Worm (Caenorhabditis elegans): ENCODE results near the gene cyp-33C12.

Gene cyp-33C12

ce11 chrV:2191122-2191521 lies 13.1 kb downstream of the cyp-33C12 start, which contains the start of gene srbc-42:
Gene srbc-42, minus strand, starts transcription at chrV:2191222.
- TF ChIP-seq nhr-67 (tag; optimal IDR thresholded peaks at IDR 0.05): no peak
- no peak for TF ChIP-seq mdl-1 (tag; optimal IDR thresholded peaks at IDR 0.05)
- TF ChIP-seq hmg-11 (tag; optimal IDR thresholded peaks at IDR 0.05): no peak
- no peak for TF ChIP-seq unc-62 (GFP tag; optimal IDR thresholded peaks at IDR 0.05)
- TF ChIP-seq ceh-9 (tag; optimal IDR thresholded peaks at IDR 0.05): no peak

ce11 chrV:2190383-2190782 lies 13.8 kb downstream of the cyp-33C12 start:
- no peak for TF ChIP-seq eor-1 (tag; optimal IDR thresholded peaks at IDR 0.05)
- no peak for TF ChIP-seq lsy-12 (tag; optimal IDR thresholded peaks at IDR 0.05)
- TF ChIP-seq jun-1 (tag; optimal IDR thresholded peaks at IDR 0.05): no peak
- no peak for TF ChIP-seq ztf-4 (tag; optimal IDR thresholded peaks at IDR 0.05)
- no peak for TF ChIP-seq pha-4 (tag; optimal IDR thresholded peaks at IDR 0.05)
- TF ChIP-seq mml-1 (tag; optimal IDR thresholded peaks at IDR 0.05): no peak
- no peak for TF ChIP-seq nhr-77 (tag; optimal IDR thresholded peaks at IDR 0.05)
- TF ChIP-seq zag-1 (tag; optimal IDR thresholded peaks at IDR 0.05): no peak
- TF ChIP-seq sea-2 (GFP tag; optimal IDR thresholded peaks at IDR 0.05): no peak
- TF ChIP-seq elt-1 (tag; optimal IDR thresholded peaks at IDR 0.05): no peak
- no peak for TF ChIP-seq ceh-9 (tag; optimal IDR thresholded peaks at IDR 0.05)
- TF ChIP-seq lin-15B (tag; optimal IDR thresholded peaks at IDR 0.05): no peak
- no peak for TF ChIP-seq nhr-237 (tag; optimal IDR thresholded peaks at IDR 0.05)
- TF ChIP-seq unc-62 (GFP tag; optimal IDR thresholded peaks at IDR 0.05): no peak
- no peak for TF ChIP-seq nhr-67 (tag; optimal IDR thresholded peaks at IDR 0.05)

ce11 chrV:2187864-2188345 lies 16.3 kb downstream of the cyp-33C12 start, which contains the start of gene Y5H2B.3:
Gene Y5H2B.3, plus strand, starts transcription at chrV:2188295.
- TF ChIP-seq nfya-1 (tag; optimal IDR thresholded peaks at IDR 0.05; ENCODE audit: insufficient read depth) (peak; percentile 68), sea-2 (GFP tag; optimal IDR thresholded peaks at IDR 0.05) (no peak)

ce11 chrV:2185486-2185885 lies 18.7 kb downstream of the cyp-33C12 start:
- no peak for TF ChIP-seq R02D3.7 (tag; optimal IDR thresholded peaks at IDR 0.05)
- TF ChIP-seq elt-1 (tag; optimal IDR thresholded peaks at IDR 0.05): no peak
- TF ChIP-seq aly-2 (tag; optimal IDR thresholded peaks at IDR 0.05): no peak
- no peak for TF ChIP-seq ztf-11 (tag; optimal IDR thresholded peaks at IDR 0.05)
- no peak for TF ChIP-seq ama-1 (optimal IDR thresholded peaks at IDR 0.05)
- no peak for TF ChIP-seq pha-4 (tag; optimal IDR thresholded peaks at IDR 0.05)
- no peak for TF ChIP-seq zag-1 (tag; optimal IDR thresholded peaks at IDR 0.05)
- TF ChIP-seq nhr-77 (tag; optimal IDR thresholded peaks at IDR 0.05): no peak
- TF ChIP-seq nhr-23 (tag; optimal IDR thresholded peaks at IDR 0.05): no peak
- TF ChIP-seq egl-27 (tag; optimal IDR thresholded peaks at IDR 0.05): no peak
- TF ChIP-seq nhr-237 (tag; optimal IDR thresholded peaks at IDR 0.05): no peak
- TF ChIP-seq ceh-28 (tag; optimal IDR thresholded peaks at IDR 0.05): no peak
- TF ChIP-seq nhr-12 (tag; optimal IDR thresholded peaks at IDR 0.05): no peak
- no peak for TF ChIP-seq daf-12 (tag; optimal IDR thresholded peaks at IDR 0.05)
- no peak for TF ChIP-seq snpc-4 (tag; optimal IDR thresholded peaks at IDR 0.05)

ce11 chrV:2183162-2183561 lies 21.0 kb downstream of the cyp-33C12 start, which contains the start of gene cyp-33C2:
Gene cyp-33C2, plus strand, starts transcription at chrV:2183488.
- TF ChIP-seq nhr-12 (tag; optimal IDR thresholded peaks at IDR 0.05) (no peak), tbx-2 (tag; optimal IDR thresholded peaks at IDR 0.05) (no peak), sea-2 (GFP tag; optimal IDR thresholded peaks at IDR 0.05) (no peak), nhr-25 (tag; optimal IDR thresholded peaks at IDR 0.05) (no peak), nhr-237 (tag; optimal IDR thresholded peaks at IDR 0.05) (no peak), lsy-12 (tag; optimal IDR thresholded peaks at IDR 0.05) (no peak), fkh-2 (tag; optimal IDR thresholded peaks at IDR 0.05) (no peak), nhr-77 (tag; optimal IDR thresholded peaks at IDR 0.05) (no peak), egl-5 (tag; optimal IDR thresholded peaks at IDR 0.05) (no peak), ceh-82 (tag; optimal IDR thresholded peaks at IDR 0.05) (no peak), snpc-4 (tag; optimal IDR thresholded peaks at IDR 0.05) (no peak), elt-3 (tag; optimal IDR thresholded peaks at IDR 0.05) (no peak), fos-1 (tag; optimal IDR thresholded peaks at IDR 0.05) (no peak), jun-1 (tag; optimal IDR thresholded peaks at IDR 0.05) (no peak), pqm-1 (tag; optimal IDR thresholded peaks at IDR 0.05) (no peak), ceh-16 (tag; optimal IDR thresholded peaks at IDR 0.05) (no peak), elt-1 (tag; optimal IDR thresholded peaks at IDR 0.05) (no peak), unc-39 (tag; optimal IDR thresholded peaks at IDR 0.05) (no peak)
